Fruit fly (Drosophila melanogaster): ENCODE data around the gene Hmt4-20.

- TF ChIP-seq usp (GFP tag; optimal IDR thresholded peaks at IDR 0.05): no peak
- TF ChIP-seq psq (optimal IDR thresholded peaks at IDR 0.05): no peak
- TF ChIP-seq EcR (GFP tag; optimal IDR thresholded peaks at IDR 0.05): no peak
These were observed 884 bp downstream of the Hmt4-20 start for dm6 chrX:654949-655348.
